Worm (Caenorhabditis elegans): Measurements from ENCODE around the gene ham-1.

Gene ham-1

ce11 chrIV:12531047-12531446, 10.9 kb upstream of the ham-1 start, which contains the start of gene F53B2.5:
Gene F53B2.5 (minus strand): TSS chrIV:12531147.
- no peak for TF ChIP-seq ceh-31 (tag; optimal IDR thresholded peaks at IDR 0.05)
- TF ChIP-seq pqm-1 (tag; optimal IDR thresholded peaks at IDR 0.05): no peak
- no peak for TF ChIP-seq nhr-11 (tag; optimal IDR thresholded peaks at IDR 0.05)
- TF ChIP-seq madf-2 (tag; optimal IDR thresholded peaks at IDR 0.05): no peak
- TF ChIP-seq ceh-45 (GFP tag; IDR thresholded peaks at IDR 0.05): no peak
- TF ChIP-seq ceh-2 (tag; optimal IDR thresholded peaks at IDR 0.05): no peak
- no peak for TF ChIP-seq npax-4 (tag; optimal IDR thresholded peaks at IDR 0.05)
- no peak for TF ChIP-seq K02D7.2 (tag; optimal IDR thresholded peaks at IDR 0.05)
- no peak for TF ChIP-seq fkh-6 (tag; optimal IDR thresholded peaks at IDR 0.05)
- TF ChIP-seq unc-86 (tag; optimal IDR thresholded peaks at IDR 0.05): no peak
- TF ChIP-seq pha-4 (tag; optimal IDR thresholded peaks at IDR 0.05): no peak
- TF ChIP-seq zip-5 (tag; optimal IDR thresholded peaks at IDR 0.05): no peak
- no peak for TF ChIP-seq mec-3 (tag; optimal IDR thresholded peaks at IDR 0.05; ENCODE audit: borderline replicate concordance)
- TF ChIP-seq pat-9 (tag; optimal IDR thresholded peaks at IDR 0.05): no peak
- no peak for TF ChIP-seq pha-2 (tag; optimal IDR thresholded peaks at IDR 0.05)

ce11 chrIV:12531464-12531863, 10.5 kb upstream of the ham-1 start:
- TF ChIP-seq unc-42 (tag; optimal IDR thresholded peaks at IDR 0.05) (no peak), nhr-232 (tag; optimal IDR thresholded peaks at IDR 0.05) (no peak), eyg-1 (tag; optimal IDR thresholded peaks at IDR 0.05) (no peak), gmeb-2 (tag; optimal IDR thresholded peaks at IDR 0.05) (no peak), zip-5 (tag; optimal IDR thresholded peaks at IDR 0.05) (no peak), hlh-6 (tag; optimal IDR thresholded peaks at IDR 0.05) (no peak), lin-11 (tag; optimal IDR thresholded peaks at IDR 0.05) (no peak), ama-1 (optimal IDR thresholded peaks at IDR 0.05) (no peak), ceh-14 (tag; optimal IDR thresholded peaks at IDR 0.05) (no peak)

ce11 chrIV:12536358-12536757, 5.6 kb upstream of the ham-1 start:
- TF ChIP-seq ztf-16 (tag; optimal IDR thresholded peaks at IDR 0.05): no peak
- no peak for TF ChIP-seq ceh-34 (tag; optimal IDR thresholded peaks at IDR 0.05)
- no peak for TF ChIP-seq dve-1 (tag; optimal IDR thresholded peaks at IDR 0.05)
- TF ChIP-seq fkh-10 (GFP tag; optimal IDR thresholded peaks at IDR 0.05): no peak
- TF ChIP-seq ama-1 (optimal IDR thresholded peaks at IDR 0.05): no peak
- TF ChIP-seq ceh-9 (tag; optimal IDR thresholded peaks at IDR 0.05): no peak

- no peak for TF ChIP-seq unc-3 (GFP tag; conservative IDR thresholded peaks at IDR 0.05)
- TF ChIP-seq unc-3 (tag; optimal IDR thresholded peaks at IDR 0.05): no peak
Observed at ce11 chrIV:12537694-12538093, 4.3 kb upstream of the ham-1 start.

ce11 chrIV:12540242-12540641, 1.7 kb upstream of the ham-1 start:
- TF ChIP-seq npax-4 (tag; optimal IDR thresholded peaks at IDR 0.05): no peak
- no peak for TF ChIP-seq ahr-1 (tag; optimal IDR thresholded peaks at IDR 0.05)
- no peak for TF ChIP-seq pros-1 (tag; optimal IDR thresholded peaks at IDR 0.05)
- no peak for TF ChIP-seq unc-3 (GFP tag; conservative IDR thresholded peaks at IDR 0.05)
- no peak for TF ChIP-seq unc-3 (tag; optimal IDR thresholded peaks at IDR 0.05)
- no peak for TF ChIP-seq hlh-13 (GFP tag; optimal IDR thresholded peaks at IDR 0.05)
- TF ChIP-seq fkh-6 (tag; optimal IDR thresholded peaks at IDR 0.05): no peak
- TF ChIP-seq mec-3 (tag; optimal IDR thresholded peaks at IDR 0.05; ENCODE audit: borderline replicate concordance): no peak
- no peak for TF ChIP-seq syd-9 (tag; optimal IDR thresholded peaks at IDR 0.05)
- TF ChIP-seq ceh-9 (tag; optimal IDR thresholded peaks at IDR 0.05): no peak
- TF ChIP-seq elt-2 (tag; optimal IDR thresholded peaks at IDR 0.05): no peak
- no peak for TF ChIP-seq ceh-22 (tag; optimal IDR thresholded peaks at IDR 0.05)
- no peak for TF ChIP-seq fax-1 (tag; optimal IDR thresholded peaks at IDR 0.05)
- no peak for TF ChIP-seq tbx-7 (tag; optimal IDR thresholded peaks at IDR 0.05)
- TF ChIP-seq ets-4 (tag; optimal IDR thresholded peaks at IDR 0.05): no peak

Measured in whole organism, late embryonic.